Fruit fly (Drosophila melanogaster): ENCODE measurements around the gene E23.

- TF ChIP-seq Ets98B (GFP tag; IDR thresholded peaks at IDR 0.05) (no peak), CG10348 (GFP tag; IDR thresholded peaks at IDR 0.05) (no peak), CG15710 (tag; optimal IDR thresholded peaks at IDR 0.05) (no peak), CG13204 (GFP tag; optimal IDR thresholded peaks at IDR 0.05) (no peak), CG17806 (tag; optimal IDR thresholded peaks at IDR 0.05) (no peak), CG14655 (GFP tag; optimal IDR thresholded peaks at IDR 0.05) (no peak), Snoo (tag; optimal IDR thresholded peaks at IDR 0.05) (no peak), CG9948 (tag; optimal IDR thresholded peaks at IDR 0.05) (no peak), CG4496 (GFP tag; IDR thresholded peaks at IDR 0.05) (no peak), CG8159 (tag; optimal IDR thresholded peaks at IDR 0.05) (no peak), gl (tag; optimal IDR thresholded peaks at IDR 0.05) (no peak), EcR (GFP tag; optimal IDR thresholded peaks at IDR 0.05) (no peak)
These were observed 50.7 kb downstream of the E23 start, which contains the start of gene CG3277 for dm6 chr2L:3303893-3304292.

Measured in whole organism, pupa.